Fruit fly (Drosophila melanogaster) Kc167 (cell line): ENCODE data around the gene CG3630.

Experiments used
- Myc ChIP-seq: fragments of >200 bp; optimal IDR thresholded peaks from 2 replicates; lab custom pipeline; 2017; ENCODE audit warnings: missing external identifiers
- h ChIP-seq: fragments of >200 bp; optimal IDR thresholded peaks from 3 replicates; lab custom pipeline; 2018; ENCODE audit warnings: missing external identifiers
- insv ChIP-seq: fragments of >200 bp; optimal IDR thresholded peaks from 3 replicates; lab custom pipeline; 2018; ENCODE audit warnings: missing external identifiers

DNA sequence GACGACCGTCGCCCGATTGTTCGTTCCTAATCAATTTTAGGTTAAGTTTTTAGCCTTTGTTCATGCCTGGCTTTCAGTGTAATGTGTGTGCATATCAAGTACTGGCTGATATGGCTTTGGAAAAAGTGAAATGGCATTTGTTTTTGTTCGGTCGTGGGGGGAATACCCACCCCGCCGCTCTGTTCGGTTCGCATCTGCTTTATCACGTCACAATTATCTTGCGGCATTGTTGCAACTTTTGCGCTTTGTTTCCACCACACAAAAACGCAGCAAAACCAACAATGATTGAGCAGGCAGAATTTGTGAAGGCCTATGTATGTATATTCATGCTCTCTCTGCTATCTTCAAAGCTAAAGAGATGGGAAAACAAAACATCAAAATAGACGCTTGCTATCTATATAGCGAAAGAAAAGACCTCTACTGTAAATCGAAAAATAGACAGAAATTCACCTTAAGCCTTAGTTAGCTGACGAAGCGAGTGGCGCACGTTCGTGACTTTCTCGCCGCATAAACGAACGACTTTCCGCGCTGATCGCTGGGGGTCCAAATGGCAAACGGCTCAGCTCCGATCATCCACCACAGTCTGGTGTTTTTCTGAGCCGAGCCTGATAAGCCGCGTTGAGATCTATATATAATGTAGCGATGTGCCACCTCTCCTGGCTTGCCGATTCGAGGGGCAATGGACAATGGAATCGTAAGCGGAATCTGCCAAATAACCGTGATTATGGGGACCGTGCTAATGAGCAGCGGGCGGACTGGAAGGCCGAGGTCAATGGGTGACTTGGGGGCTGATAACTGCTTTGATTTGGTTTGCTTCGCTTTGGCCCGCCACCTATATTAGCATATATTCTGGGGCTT is 35.6 kb downstream of the CG3630 start:
- no peak for TF ChIP-seq h (lab: Kevin White, UChicago)
- TF ChIP-seq insv (lab: Kevin White, UChicago) = no peak
- no peak for TF ChIP-seq Myc (lab: Kevin White, UChicago)
